Worm (Caenorhabditis elegans) whole organism, L1 larva: ENCODE data around the gene ZC449.8.
A peak's percentile ranks its signal among the peaks of the same experiment; 100 is the strongest.

Experiments used
- C04F5.9 ChIP-seq: sonication (generic microtip); optimal IDR thresholded peaks from 2 replicates; lab custom pipeline; 2016; ENCODE audit warnings: missing genetic modification characterization, missing compliant biosample characterization
- C16A3.4 ChIP-seq: fragments of 150-350 bp; optimal IDR thresholded peaks from 2 replicates; lab custom pipeline; 2014; ENCODE audit warnings: missing biosample characterization, missing genetic modification characterization
- C34B4.2 ChIP-seq: sonication (generic microtip); optimal IDR thresholded peaks from 2 replicates; lab custom pipeline; 2017; ENCODE audit warnings: mild to moderate bottlenecking, missing genetic modification characterization, missing compliant biosample characterization
- Y116A8C.19 ChIP-seq: sonication (generic microtip); optimal IDR thresholded peaks from 2 replicates; lab custom pipeline; 2016; ENCODE audit warnings: missing compliant biosample characterization, missing genetic modification characterization, borderline replicate concordance
- aha-1 ChIP-seq: fragments of 150-350 bp; optimal IDR thresholded peaks from 2 replicates; lab custom pipeline; 2014; ENCODE audit warnings: missing biosample characterization, missing genetic modification characterization
- ama-1 ChIP-seq: fragments of 150-350 bp; optimal IDR thresholded peaks from 2 replicates; lab custom pipeline; 2014
- blmp-1 ChIP-seq: fragments of 150-350 bp; optimal IDR thresholded peaks from 2 replicates; lab custom pipeline; 2014; ENCODE audit warnings: missing biosample characterization, missing genetic modification characterization
- ceh-63 ChIP-seq: fragments of 200-800 bp; sonication (Bioruptor generic); optimal IDR thresholded peaks from 2 replicates; lab custom pipeline; 2018; ENCODE audit warnings: mild to moderate bottlenecking, missing genetic modification characterization, missing compliant biosample characterization
- ceh-8 ChIP-seq: fragments of 200-800 bp; sonication (Bioruptor generic); optimal IDR thresholded peaks from 2 replicates; lab custom pipeline; 2018; ENCODE audit warnings: mild to moderate bottlenecking, missing genetic modification characterization, moderate library complexity, missing compliant biosample characterization
- dsc-1 ChIP-seq: sonication (generic microtip); optimal IDR thresholded peaks from 2 replicates; lab custom pipeline; 2016; ENCODE audit warnings: mild to moderate bottlenecking, missing genetic modification characterization, missing compliant biosample characterization
- efl-3 ChIP-seq: fragments of 200-800 bp; sonication (Bioruptor generic); optimal IDR thresholded peaks from 2 replicates; lab custom pipeline; 2018; ENCODE audit warnings: mild to moderate bottlenecking, missing genetic modification characterization, missing compliant biosample characterization
- egl-13 ChIP-seq: sonication (generic microtip); optimal IDR thresholded peaks from 2 replicates; lab custom pipeline; 2016; ENCODE audit warnings: missing genotype, missing genetic modification reagents, missing genetic modification characterization, missing compliant biosample characterization
- elt-2 ChIP-seq: sonication (generic microtip); optimal IDR thresholded peaks from 2 replicates; lab custom pipeline; 2016; ENCODE audit warnings: missing genetic modification characterization, mild to moderate bottlenecking, inconsistent platforms, missing compliant biosample characterization, missing genetic modification reagents
- elt-3 ChIP-seq, 6 experiments: fragments of 150-350 bp in 1 of 6; sonication (generic microtip); optimal IDR thresholded peaks; 2 replicates each; lab custom pipeline; 2017 to 2018; ENCODE audit warnings: missing biosample characterization in 6 of 6, missing genetic modification characterization in 6 of 6, inconsistent platforms in 1 of 6
- ets-5 ChIP-seq: fragments of 200-800 bp; sonication (Bioruptor generic); IDR thresholded peaks from 2 replicates; pipeline ENCODE4 v1.3.6; 2022; ENCODE audit warnings: missing genetic modification characterization, missing compliant biosample characterization
- grh-1 ChIP-seq: fragments of 200-800 bp; sonication (Bioruptor generic); IDR thresholded peaks from 2 replicates; pipeline ENCODE4 v1.3.6; 2022; ENCODE audit warnings: missing genetic modification reagents, missing genetic modification characterization, missing compliant biosample characterization
- hlh-17 ChIP-seq: fragments of 200-800 bp; sonication (Bioruptor generic); optimal IDR thresholded peaks from 2 replicates; lab custom pipeline; 2018; ENCODE audit warnings: missing genetic modification characterization, mild to moderate bottlenecking, missing compliant biosample characterization, moderate library complexity, borderline replicate concordance
- hlh-4 ChIP-seq: sonication (generic microtip); optimal IDR thresholded peaks from 2 replicates; lab custom pipeline; 2016; ENCODE audit warnings: mild to moderate bottlenecking, missing genetic modification characterization, missing compliant biosample characterization
- irx-1 ChIP-seq: sonication (generic microtip); optimal IDR thresholded peaks from 2 replicates; lab custom pipeline; 2016; ENCODE audit warnings: missing genetic modification characterization, missing compliant biosample characterization
- isw-1 ChIP-seq: fragments of 200-800 bp; sonication (Bioruptor generic); IDR thresholded peaks from 2 replicates; pipeline ENCODE4 v1.3.6; 2022; ENCODE audit warnings: missing genetic modification characterization, missing compliant biosample characterization
- jun-1 ChIP-seq: fragments of 150-350 bp; optimal IDR thresholded peaks from 2 replicates; lab custom pipeline; 2014; ENCODE audit warnings: missing biosample characterization, missing genetic modification reagents, missing genetic modification characterization
- lin-14 ChIP-seq: fragments of 200-800 bp; sonication (Bioruptor generic); optimal IDR thresholded peaks from 2 replicates; lab custom pipeline; 2018; ENCODE audit warnings: mild to moderate bottlenecking, missing genetic modification characterization, moderate library complexity, missing compliant biosample characterization
- lin-15B ChIP-seq: fragments of 150-350 bp; sonication (generic microtip); optimal IDR thresholded peaks from 3 replicates; lab custom pipeline; 2014; ENCODE audit warnings: missing biosample characterization, missing genetic modification characterization
- lin-35 ChIP-seq, 2 experiments: fragments of 150-350 bp; optimal IDR thresholded peaks; 2 replicates each; lab custom pipeline; 2014; ENCODE audit warnings: missing biosample characterization in 2 of 2, missing genetic modification characterization in 2 of 2, missing genetic modification reagents in 2 of 2
- mdl-1 ChIP-seq, 2 experiments: fragments of 150-350 bp; optimal IDR thresholded peaks; 2 replicates each; lab custom pipeline; 2014 to 2017; ENCODE audit warnings: missing biosample characterization in 2 of 2, missing genetic modification characterization in 2 of 2, inconsistent platforms in 1 of 2
- mef-2 ChIP-seq: fragments of 150-350 bp; optimal IDR thresholded peaks from 2 replicates; lab custom pipeline; 2014; ENCODE audit warnings: missing biosample characterization, missing genetic modification characterization
- mep-1 ChIP-seq: fragments of 150-350 bp; optimal IDR thresholded peaks from 2 replicates; lab custom pipeline; 2014; ENCODE audit warnings: missing biosample characterization, missing genetic modification characterization
- nhr-11 ChIP-seq: fragments of 150-350 bp; optimal IDR thresholded peaks from 2 replicates; lab custom pipeline; 2014; ENCODE audit warnings: missing biosample characterization, missing genetic modification characterization
- nhr-20 ChIP-seq: sonication (generic microtip); optimal IDR thresholded peaks from 2 replicates; lab custom pipeline; 2016; ENCODE audit warnings: mild to moderate bottlenecking, missing genetic modification characterization, missing compliant biosample characterization
- nhr-71 ChIP-seq: sonication (generic microtip); optimal IDR thresholded peaks from 2 replicates; lab custom pipeline; 2016; ENCODE audit warnings: mild to moderate bottlenecking, missing genetic modification characterization, moderate library complexity, missing compliant biosample characterization
- nhr-76 ChIP-seq: sonication (generic microtip); optimal IDR thresholded peaks from 2 replicates; lab custom pipeline; 2017; ENCODE audit warnings: missing biosample characterization, missing genetic modification characterization
- nhr-85 ChIP-seq: sonication (generic microtip); peaks from one replicate; lab custom pipeline; 2016; ENCODE audit warnings: missing genetic modification characterization, inconsistent platforms, missing compliant biosample characterization
- pag-3 ChIP-seq: sonication (generic microtip); optimal IDR thresholded peaks from 2 replicates; lab custom pipeline; 2017; ENCODE audit warnings: missing genetic modification characterization, mild to moderate bottlenecking, missing compliant biosample characterization, antibody characterized with exemption, borderline replicate concordance; ENCODE audit not compliant: insufficient read depth
- pqm-1 ChIP-seq: sonication (generic microtip); optimal IDR thresholded peaks from 3 replicates; lab custom pipeline; 2017; ENCODE audit warnings: missing biosample characterization, missing genetic modification characterization
- rnt-1 ChIP-seq: sonication (generic microtip); optimal IDR thresholded peaks from 2 replicates; lab custom pipeline; 2016; ENCODE audit warnings: mild to moderate bottlenecking, missing genetic modification characterization, moderate library complexity, missing compliant biosample characterization
- skn-1 ChIP-seq: fragments of 150-350 bp; optimal IDR thresholded peaks from 2 replicates; lab custom pipeline; 2014; ENCODE audit warnings: missing biosample characterization, missing genetic modification characterization
- sox-4 ChIP-seq: sonication (generic microtip); optimal IDR thresholded peaks from 2 replicates; lab custom pipeline; 2016; ENCODE audit warnings: missing genetic modification characterization, missing compliant biosample characterization
- tbx-2 ChIP-seq: sonication (generic microtip); optimal IDR thresholded peaks from 2 replicates; lab custom pipeline; 2016; ENCODE audit warnings: missing genetic modification characterization, missing compliant biosample characterization
- unc-30 ChIP-seq: sonication (generic microtip); optimal IDR thresholded peaks from 2 replicates; lab custom pipeline; 2017; ENCODE audit warnings: missing biosample characterization, missing genetic modification characterization
- unc-98 ChIP-seq: fragments of 200-800 bp; sonication (Bioruptor generic); IDR thresholded peaks from 2 replicates; pipeline ENCODE4 v1.3.6; 2022; ENCODE audit warnings: missing genetic modification characterization, missing compliant biosample characterization
- vab-15 ChIP-seq: sonication (generic microtip); optimal IDR thresholded peaks from 2 replicates; lab custom pipeline; 2017; ENCODE audit warnings: missing genotype, mild to moderate bottlenecking, missing genetic modification characterization, missing compliant biosample characterization
- zag-1 ChIP-seq: fragments of 150-350 bp; optimal IDR thresholded peaks from 2 replicates; lab custom pipeline; 2014; ENCODE audit warnings: missing biosample characterization, missing genetic modification characterization
- ztf-11 ChIP-seq, 2 experiments: sonication (generic microtip); optimal IDR thresholded peaks; 2 replicates each; lab custom pipeline; 2016 to 2017; ENCODE audit warnings: missing genetic modification characterization in 2 of 2, missing biosample characterization in 1 of 2, missing compliant biosample characterization in 1 of 2
- ztf-4 ChIP-seq: fragments of 150-350 bp; optimal IDR thresholded peaks from 2 replicates; lab custom pipeline; 2014; ENCODE audit warnings: missing biosample characterization, missing genetic modification characterization

ZC449.8 gene

DNA sequence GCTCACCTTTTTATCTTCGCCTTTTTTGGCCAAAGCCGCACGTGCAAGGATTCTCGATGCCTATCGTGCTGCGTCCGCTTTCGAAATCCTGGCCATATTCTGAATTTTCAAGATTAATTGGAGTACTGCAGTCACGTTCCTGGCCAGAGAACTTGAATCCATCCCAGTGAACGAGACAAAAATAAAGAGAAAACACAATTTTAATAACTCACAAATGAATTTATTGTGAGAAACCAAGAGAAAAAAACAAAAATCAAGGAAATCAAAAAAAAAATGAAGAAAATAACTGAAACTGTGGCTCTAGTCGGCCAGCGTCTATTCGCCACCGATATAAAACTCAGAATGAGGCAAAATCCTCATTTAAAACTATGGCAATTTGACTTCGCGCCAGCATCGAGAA, 43.3 kb downstream of the ZC449.8 start, which contains the start of gene C24H10.4:
Gene C24H10.4 (minus strand): TSS at position 101 of the 400 bp plus-strand sequence.
- TF ChIP-seq Y116A8C.19 (no peak), vab-15 (tag; lab: Kevin White, UChicago) (no peak), egl-13 (tag; lab: Kevin White, UChicago) (no peak), mdl-1 (tag; optimal IDR thresholded peaks at IDR 0.05; lab: Kevin White, UChicago) (no peak), C16A3.4 (no peak), grh-1 (no peak), efl-3 (GFP tag; lab: Kevin White, UChicago) (no peak), ama-1 (lab: Kevin White, UChicago) (no peak), C34B4.2 (tag; lab: Kevin White, UChicago) (no peak)

DNA sequence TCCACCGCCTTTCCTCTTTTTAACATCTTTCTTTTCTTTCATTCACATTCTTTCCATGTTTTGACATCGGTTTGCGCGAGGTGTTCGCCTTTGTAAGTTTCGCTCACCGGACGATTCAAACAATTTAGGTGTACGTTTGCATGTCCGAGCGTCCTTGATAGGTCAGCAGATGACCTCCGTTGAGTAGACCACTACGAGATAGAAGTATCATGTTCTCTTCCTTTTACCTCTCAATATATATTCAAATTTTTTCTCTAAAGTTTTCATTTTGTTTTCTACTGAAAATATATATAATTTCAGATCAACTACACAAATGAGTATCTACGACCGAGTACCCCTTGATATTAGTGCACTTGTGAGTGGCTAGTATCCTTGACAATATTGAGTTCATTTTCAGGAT, 44.9 kb downstream of the ZC449.8 start, which contains the start of gene C24H10.3:
Gene C24H10.3 (plus strand): TSS at position 301 of the 400 bp plus-strand sequence.
- TF ChIP-seq mep-1 (tag; lab: Kevin White, UChicago): peak; percentile 25
- no peak for TF ChIP-seq ceh-63 (GFP tag; lab: Kevin White, UChicago)
- peak; percentile 13 for TF ChIP-seq lin-14
- no peak for TF ChIP-seq C04F5.9 (tag; lab: Kevin White, UChicago)
- TF ChIP-seq sox-4 (tag; lab: Kevin White, UChicago): no peak
- no peak for TF ChIP-seq zag-1 (tag; lab: Kevin White, UChicago)
- peak; percentile 41 for TF ChIP-seq blmp-1 (tag; lab: Kevin White, UChicago)

DNA sequence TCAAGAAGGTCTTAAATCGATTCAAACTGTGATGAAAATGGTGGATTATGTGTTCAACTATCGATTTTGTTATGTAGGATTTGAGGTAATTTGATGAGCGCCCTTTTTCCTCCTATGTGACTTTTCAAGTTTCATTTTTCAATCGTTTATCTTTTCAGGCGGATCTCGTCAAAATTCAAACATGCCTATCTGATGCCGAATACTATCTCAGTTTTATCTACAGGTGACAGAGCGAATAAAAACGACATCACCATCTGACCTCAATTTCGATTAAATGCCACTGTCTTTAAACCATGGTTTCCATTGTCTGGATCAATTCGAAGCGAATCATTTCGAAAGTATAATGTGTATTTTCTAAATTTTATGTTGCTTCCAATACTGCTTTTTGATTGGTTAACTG, 45.9 kb downstream of the ZC449.8 start:
- TF ChIP-seq mep-1 (tag; lab: Kevin White, UChicago) (peak; percentile 18), nhr-85 (tag; lab: Kevin White, UChicago) (peak; percentile 78), hlh-4 (no peak), blmp-1 (tag; lab: Kevin White, UChicago) (peak; percentile 74)

DNA sequence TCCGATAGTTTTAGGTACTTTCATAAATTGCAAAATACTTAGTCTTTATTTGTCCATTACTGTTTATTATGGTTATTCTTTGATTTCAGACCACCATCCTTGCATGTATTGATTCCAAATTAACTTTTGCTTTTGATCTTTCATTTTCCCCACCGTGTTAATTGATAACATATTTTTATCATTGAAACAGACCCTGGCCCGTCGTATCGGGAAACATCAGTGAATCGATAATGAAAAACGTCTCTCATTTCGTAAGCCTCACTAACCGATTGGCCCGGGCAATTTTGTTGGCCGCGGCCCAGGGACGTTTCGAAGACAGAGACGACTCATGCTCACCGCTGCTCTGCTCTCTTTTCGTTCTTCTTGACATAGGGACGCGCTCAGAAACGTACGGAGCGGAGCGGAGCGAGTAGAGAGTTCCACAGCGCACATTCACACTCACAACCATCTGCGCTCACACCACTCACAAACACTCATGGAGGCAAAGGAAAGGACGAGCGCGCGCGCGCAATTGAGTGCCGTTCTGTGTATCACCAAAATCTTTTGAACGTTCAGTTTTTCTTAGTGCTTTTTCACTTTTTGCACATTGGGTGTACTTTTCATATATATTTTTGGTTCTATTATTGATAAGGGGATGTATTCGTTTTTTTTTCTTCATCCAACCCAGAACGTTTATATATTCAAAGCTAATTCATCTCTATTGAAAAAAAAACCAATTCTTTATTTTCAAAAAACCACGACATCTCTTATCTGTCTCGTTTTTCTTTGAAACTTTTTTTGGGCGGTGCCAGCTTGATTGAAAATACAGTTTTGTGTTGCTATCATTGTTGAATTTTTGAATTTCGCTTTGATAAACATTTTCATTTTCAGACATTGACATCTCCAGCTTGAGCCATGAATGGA, 48.1 kb downstream of the ZC449.8 start, which contains the start of gene C24H10.2:
Gene C24H10.2 (plus strand): TSS at position 853 of the 903 bp plus-strand sequence.
- no peak for TF ChIP-seq sox-4 (tag; lab: Kevin White, UChicago)
- peak; percentile 13 for TF ChIP-seq dsc-1 (tag; lab: Kevin White, UChicago)
- no peak for TF ChIP-seq elt-3 (tag; optimal IDR thresholded peaks at IDR 0.05; lab: Kevin White, UChicago)
- TF ChIP-seq jun-1 (tag; lab: Kevin White, UChicago): peak; percentile 9
- TF ChIP-seq aha-1 (tag; lab: Kevin White, UChicago): no peak
- TF ChIP-seq irx-1 (tag; lab: Kevin White, UChicago): no peak
- no peak for TF ChIP-seq ets-5 (GFP tag; lab: Robert Waterston, UW)
- peak; percentile 55 for TF ChIP-seq elt-2
- no peak for TF ChIP-seq ceh-8 (GFP tag; lab: Kevin White, UChicago)
- TF ChIP-seq ztf-11 (tag; optimal IDR thresholded peaks at IDR 0.05; lab: Kevin White, UChicago): no peak
- TF ChIP-seq lin-35 (GFP tag; optimal IDR thresholded peaks at IDR 0.05; lab: Kevin White, UChicago): peak in 1 of 2 experiments; percentile 32
- TF ChIP-seq ceh-63 (GFP tag; lab: Kevin White, UChicago): no peak
- peak; percentile 1 for TF ChIP-seq tbx-2
- TF ChIP-seq pag-3 (tag; lab: Kevin White, UChicago): no peak
- no peak for TF ChIP-seq hlh-4
- no peak for TF ChIP-seq C34B4.2 (tag; lab: Kevin White, UChicago)
- TF ChIP-seq nhr-20 (tag; lab: Kevin White, UChicago): peak; percentile 34
- TF ChIP-seq rnt-1 (tag; lab: Kevin White, UChicago): peak; percentile 56
- no peak for TF ChIP-seq isw-1
- TF ChIP-seq lin-15B (tag; lab: Kevin White, UChicago): no peak
- TF ChIP-seq skn-1 (tag; lab: Kevin White, UChicago): no peak
- TF ChIP-seq nhr-71 (tag; lab: Kevin White, UChicago): peak; percentile 59
- TF ChIP-seq unc-98 (GFP tag; lab: Robert Waterston, UW): no peak
- TF ChIP-seq hlh-17 (GFP tag; lab: Kevin White, UChicago): no peak
- TF ChIP-seq mep-1 (tag; lab: Kevin White, UChicago): no peak
- no peak for TF ChIP-seq pqm-1
- no peak for TF ChIP-seq nhr-11 (tag; lab: Kevin White, UChicago)
- no peak for TF ChIP-seq ztf-4
- TF ChIP-seq mef-2 (tag; lab: Kevin White, UChicago): no peak
- no peak for TF ChIP-seq unc-30 (tag; lab: Kevin White, UChicago)
- TF ChIP-seq grh-1: no peak
- no peak for TF ChIP-seq nhr-76
